Worm (Caenorhabditis elegans) whole organism, young adult: ENCODE results near the gene yap-1.

Experiments
- B0019.2 ChIP-seq: fragments of 200-800 bp; sonication (Bioruptor generic); conservative IDR thresholded peaks from 2 replicates; pipeline ENCODE4 v1.3.6; 2022; ENCODE audit warnings: missing genetic modification reagents, missing genetic modification characterization, missing compliant biosample characterization
- B0035.1 ChIP-seq: sonication (generic microtip); optimal IDR thresholded peaks from 2 replicates; lab custom pipeline; 2016; ENCODE audit warnings: missing genetic modification characterization, mild to moderate bottlenecking, missing compliant biosample characterization, missing genotype, missing genetic modification reagents
- B0261.1 ChIP-seq: sonication (generic microtip); optimal IDR thresholded peaks from 2 replicates; lab custom pipeline; 2016; ENCODE audit warnings: mild to moderate bottlenecking, missing genetic modification characterization, moderate library complexity, missing compliant biosample characterization
- D2030.7 ChIP-seq: fragments of 200-800 bp; sonication (Bioruptor generic); IDR thresholded peaks from 2 replicates; pipeline ENCODE4 v1.3.6; 2022; ENCODE audit warnings: missing genetic modification reagents, missing genetic modification characterization, missing compliant biosample characterization
- F33H1.4 ChIP-seq: fragments of 200-800 bp; sonication (Bioruptor generic); IDR thresholded peaks from 2 replicates; pipeline ENCODE4 v1.3.6; 2022; ENCODE audit warnings: missing genetic modification reagents, missing genetic modification characterization, missing compliant biosample characterization
- F49E8.2 ChIP-seq: sonication (generic microtip); optimal IDR thresholded peaks from 3 replicates; lab custom pipeline; 2017; ENCODE audit warnings: missing genetic modification characterization, mild to moderate bottlenecking, missing compliant biosample characterization, antibody characterized with exemption, moderate library complexity; ENCODE audit not compliant: insufficient read depth
- F52B5.7 ChIP-seq: sonication (generic microtip); optimal IDR thresholded peaks from 2 replicates; lab custom pipeline; 2016; ENCODE audit warnings: mild to moderate bottlenecking, missing genetic modification characterization, missing compliant biosample characterization
- F57A8.1 ChIP-seq: fragments of 200-800 bp; sonication (Bioruptor generic); optimal IDR thresholded peaks from 2 replicates; lab custom pipeline; 2018; ENCODE audit warnings: mild to moderate bottlenecking, missing genetic modification characterization, moderate library complexity, missing compliant biosample characterization
- F57C9.4 ChIP-seq: sonication (generic microtip); optimal IDR thresholded peaks from 2 replicates; lab custom pipeline; 2017; ENCODE audit warnings: mild to moderate bottlenecking, missing genetic modification characterization, missing compliant biosample characterization
- K11D2.4 ChIP-seq: fragments of 200-800 bp; sonication (Bioruptor generic); IDR thresholded peaks from 2 replicates; pipeline ENCODE4 v1.3.6; 2022; ENCODE audit warnings: missing genetic modification reagents, missing genetic modification characterization, missing compliant biosample characterization
- K12H6.12 ChIP-seq: fragments of 200-800 bp; sonication (Bioruptor generic); optimal IDR thresholded peaks from 2 replicates; lab custom pipeline; 2018; ENCODE audit warnings: mild to moderate bottlenecking, missing genetic modification characterization, missing compliant biosample characterization
- T07F8.4 ChIP-seq: sonication (generic microtip); optimal IDR thresholded peaks from 2 replicates; lab custom pipeline; 2016; ENCODE audit warnings: mild to moderate bottlenecking, missing genetic modification characterization, moderate library complexity, missing compliant biosample characterization
- T26A5.8 ChIP-seq: sonication (generic microtip); optimal IDR thresholded peaks from 2 replicates; lab custom pipeline; 2016; ENCODE audit warnings: missing genetic modification characterization, missing compliant biosample characterization
- Y56A3A.18 ChIP-seq: fragments of 200-800 bp; sonication (Bioruptor generic); IDR thresholded peaks from 2 replicates; pipeline ENCODE4 v1.3.6; 2022; ENCODE audit warnings: missing genetic modification reagents, missing genetic modification characterization, missing compliant biosample characterization
- Y67H2A.10 ChIP-seq: fragments of 200-800 bp; sonication (Bioruptor generic); conservative IDR thresholded peaks from 2 replicates; pipeline ENCODE4 v1.3.6; 2022; ENCODE audit warnings: missing genetic modification reagents, missing genetic modification characterization, missing compliant biosample characterization
- Y95B8A.8 ChIP-seq: fragments of 200-800 bp; sonication (Bioruptor generic); IDR thresholded peaks from 2 replicates; pipeline ENCODE4 v1.3.6; 2022; ENCODE audit warnings: missing genetic modification reagents, missing genetic modification characterization, missing compliant biosample characterization
- akir-1 ChIP-seq: fragments of 200-800 bp; sonication (Bioruptor generic); optimal IDR thresholded peaks from 2 replicates; lab custom pipeline; 2018; ENCODE audit warnings: mild to moderate bottlenecking, missing genetic modification characterization, moderate library complexity, missing compliant biosample characterization
- aptf-3 ChIP-seq: fragments of 200-800 bp; sonication (Bioruptor generic); IDR thresholded peaks from 2 replicates; pipeline ENCODE4 v1.3.6; 2022; ENCODE audit warnings: missing genetic modification characterization, missing compliant biosample characterization
- atf-7 ChIP-seq: sonication (generic microtip); optimal IDR thresholded peaks from 2 replicates; lab custom pipeline; 2017; ENCODE audit warnings: mild to moderate bottlenecking, missing genetic modification characterization, missing compliant biosample characterization
- attf-3 ChIP-seq: fragments of 200-800 bp; sonication (Bioruptor generic); conservative IDR thresholded peaks from 2 replicates; pipeline ENCODE4 v1.3.6; 2022; ENCODE audit warnings: missing genetic modification reagents, missing genetic modification characterization, missing compliant biosample characterization
- attf-5 ChIP-seq: fragments of 200-800 bp; sonication (Bioruptor generic); optimal IDR thresholded peaks from 2 replicates; lab custom pipeline; 2018; ENCODE audit warnings: mild to moderate bottlenecking, missing genetic modification characterization, missing compliant biosample characterization
- ceh-27 ChIP-seq: fragments of 200-800 bp; sonication (Bioruptor generic); optimal IDR thresholded peaks from 2 replicates; lab custom pipeline; 2018; ENCODE audit warnings: mild to moderate bottlenecking, missing genetic modification characterization, moderate library complexity, missing compliant biosample characterization
- chd-7 ChIP-seq: sonication (generic microtip); optimal IDR thresholded peaks from 2 replicates; lab custom pipeline; 2016; ENCODE audit warnings: mild to moderate bottlenecking, missing genetic modification characterization, moderate library complexity, missing compliant biosample characterization
- dox-1 ChIP-seq: fragments of 200-800 bp; sonication (Bioruptor generic); IDR thresholded peaks from 2 replicates; pipeline ENCODE4 v1.3.6; 2022; ENCODE audit warnings: missing genetic modification reagents, missing genetic modification characterization, missing compliant biosample characterization
- dpff-1 ChIP-seq: sonication (generic microtip); optimal IDR thresholded peaks from 2 replicates; lab custom pipeline; 2017; ENCODE audit warnings: mild to moderate bottlenecking, missing genetic modification characterization, missing compliant biosample characterization
- dpl-1 ChIP-seq: fragments of 150-350 bp; optimal IDR thresholded peaks from 2 replicates; lab custom pipeline; 2014; ENCODE audit warnings: missing biosample characterization, missing genetic modification reagents, missing genetic modification characterization
- efl-1 ChIP-seq: fragments of 150-350 bp; optimal IDR thresholded peaks from 2 replicates; lab custom pipeline; 2014; ENCODE audit warnings: missing biosample characterization, missing genetic modification reagents, missing genetic modification characterization
- ekl-4 ChIP-seq: fragments of 200-800 bp; sonication (Bioruptor generic); IDR thresholded peaks from 2 replicates; pipeline ENCODE4 v1.3.6; 2022; ENCODE audit warnings: missing genetic modification reagents, missing genetic modification characterization, missing compliant biosample characterization
- hrde-1 ChIP-seq: sonication (generic microtip); optimal IDR thresholded peaks from 2 replicates; lab custom pipeline; 2016; ENCODE audit warnings: missing genetic modification characterization, mild to moderate bottlenecking, missing compliant biosample characterization, moderate library complexity, missing genotype, missing genetic modification reagents, borderline replicate concordance
- lag-1 ChIP-seq: fragments of 200-800 bp; sonication (Bioruptor generic); IDR thresholded peaks from 2 replicates; pipeline ENCODE4 v1.3.6; 2022; ENCODE audit warnings: missing genetic modification reagents, missing genetic modification characterization, missing compliant biosample characterization
- let-526 ChIP-seq: fragments of 200-800 bp; sonication (Bioruptor generic); IDR thresholded peaks from 2 replicates; pipeline ENCODE4 v1.3.6; 2022; ENCODE audit warnings: missing genetic modification reagents, missing genetic modification characterization, missing compliant biosample characterization
- lsl-1 ChIP-seq: fragments of 200-800 bp; sonication (Bioruptor generic); optimal IDR thresholded peaks from 2 replicates; lab custom pipeline; 2018; ENCODE audit warnings: mild to moderate bottlenecking, missing genetic modification characterization, moderate library complexity, missing compliant biosample characterization
- madf-3 ChIP-seq: fragments of 200-800 bp; sonication (Bioruptor generic); IDR thresholded peaks from 2 replicates; pipeline ENCODE4 v1.3.6; 2022; ENCODE audit warnings: missing genetic modification reagents, missing genetic modification characterization, missing compliant biosample characterization
- madf-6 ChIP-seq: fragments of 200-800 bp; sonication (Bioruptor generic); IDR thresholded peaks from 2 replicates; pipeline ENCODE4 v1.3.6; 2022; ENCODE audit warnings: missing genetic modification reagents, missing genetic modification characterization, missing compliant biosample characterization
- mcd-1 ChIP-seq: fragments of 200-800 bp; sonication (Bioruptor generic); IDR thresholded peaks from 2 replicates; pipeline ENCODE4 v1.3.6; 2022; ENCODE audit warnings: missing genetic modification reagents, missing genetic modification characterization, missing compliant biosample characterization
- nfya-2 ChIP-seq: fragments of 200-800 bp; sonication (Bioruptor generic); IDR thresholded peaks from 2 replicates; pipeline ENCODE4 v1.3.6; 2022; ENCODE audit warnings: missing genetic modification reagents, missing genetic modification characterization, missing compliant biosample characterization
- nhr-120 ChIP-seq: fragments of 200-800 bp; sonication (Bioruptor generic); IDR thresholded peaks from 2 replicates; pipeline ENCODE4 v1.3.6; 2022; ENCODE audit warnings: missing genetic modification characterization, missing compliant biosample characterization
- nhr-179 ChIP-seq: sonication (generic microtip); optimal IDR thresholded peaks from 2 replicates; lab custom pipeline; 2016; ENCODE audit warnings: mild to moderate bottlenecking, missing genetic modification characterization, missing compliant biosample characterization
- nhr-80 ChIP-seq: sonication (generic microtip); optimal IDR thresholded peaks from 2 replicates; lab custom pipeline; 2016; ENCODE audit warnings: missing genetic modification characterization, missing compliant biosample characterization
- snpc-4 ChIP-seq, 5 experiments: fragments of 150-350 bp in 1 of 5; sonication (generic microtip) in 4 of 5; optimal IDR thresholded peaks; 2 replicates each; lab custom pipeline; 2014 to 2018; ENCODE audit warnings: missing genetic modification characterization in 5 of 5, missing biosample characterization in 3 of 5, antibody characterized with exemption in 2 of 5, mild to moderate bottlenecking in 2 of 5, missing compliant biosample characterization in 2 of 5, missing genotype in 2 of 5, moderate library complexity in 2 of 5, missing genetic modification reagents in 1 of 5
- sptf-2 ChIP-seq: fragments of 200-800 bp; sonication (Bioruptor generic); optimal IDR thresholded peaks from 2 replicates; lab custom pipeline; 2018; ENCODE audit warnings: mild to moderate bottlenecking, missing genetic modification characterization, missing compliant biosample characterization
- tbx-9 ChIP-seq: sonication (generic microtip); optimal IDR thresholded peaks from 2 replicates; lab custom pipeline; 2016; ENCODE audit warnings: borderline replicate concordance, missing genetic modification characterization, inconsistent platforms, missing compliant biosample characterization
- tlf-1 ChIP-seq: fragments of 200-800 bp; sonication (Bioruptor generic); optimal IDR thresholded peaks from 2 replicates; lab custom pipeline; 2018; ENCODE audit warnings: mild to moderate bottlenecking, missing genetic modification characterization, missing compliant biosample characterization
- unc-62 ChIP-seq: fragments of 150-350 bp; optimal IDR thresholded peaks from 2 replicates; lab custom pipeline; 2014; ENCODE audit warnings: missing biosample characterization, missing genetic modification reagents, missing genetic modification characterization
- xnd-1 ChIP-seq: sonication (generic microtip); optimal IDR thresholded peaks from 2 replicates; lab custom pipeline; 2016; ENCODE audit warnings: missing genotype, missing genetic modification reagents, missing genetic modification characterization, missing compliant biosample characterization
- ztf-18 ChIP-seq: sonication (generic microtip); optimal IDR thresholded peaks from 2 replicates; lab custom pipeline; 2016; ENCODE audit warnings: missing genotype, mild to moderate bottlenecking, missing genetic modification characterization, missing compliant biosample characterization
- ztf-22 ChIP-seq: fragments of 200-800 bp; sonication (Bioruptor generic); optimal IDR thresholded peaks from 2 replicates; lab custom pipeline; 2018; ENCODE audit warnings: mild to moderate bottlenecking, missing genetic modification characterization, moderate library complexity, missing compliant biosample characterization
- ztf-25 ChIP-seq: fragments of 200-800 bp; sonication (Bioruptor generic); IDR thresholded peaks from 2 replicates; pipeline ENCODE4 v1.3.6; 2022; ENCODE audit warnings: missing genetic modification reagents, missing genetic modification characterization, missing compliant biosample characterization
- ztf-6 ChIP-seq: fragments of 200-800 bp; sonication (Bioruptor generic); IDR thresholded peaks from 2 replicates; pipeline ENCODE4 v1.3.6; 2022; ENCODE audit warnings: missing genetic modification reagents, missing genetic modification characterization, missing compliant biosample characterization

The yap-1 gene

DNA sequence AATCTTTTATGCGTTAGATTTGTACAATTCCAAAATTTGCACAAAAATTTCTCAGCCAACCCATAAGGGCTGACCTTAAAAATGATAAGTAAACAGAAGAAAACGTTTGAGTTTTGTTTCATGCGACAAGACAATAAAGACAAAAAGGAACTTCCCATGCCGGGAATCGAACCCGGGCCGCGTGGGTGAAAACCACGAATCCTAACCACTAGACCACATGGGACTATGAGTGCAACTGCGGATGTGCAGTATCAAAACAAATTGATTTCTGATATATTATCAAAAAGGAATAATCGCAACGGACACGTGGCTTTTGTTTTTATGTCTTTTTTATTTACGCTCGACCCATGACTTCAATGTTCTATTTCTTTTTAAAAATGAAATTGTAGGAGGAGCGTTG is 24.9 kb upstream of the yap-1 start:
- TF ChIP-seq nfya-2 (GFP tag; lab: Robert Waterston, UW) (no peak), mcd-1 (GFP tag; lab: Robert Waterston, UW) (no peak), let-526 (no peak), ceh-27 (GFP tag; lab: Kevin White, UChicago) (peak; percentile 29), F52B5.7 (tag; lab: Kevin White, UChicago) (no peak), madf-6 (peak; percentile 39; the same call in 1 of the 2 replicates), T07F8.4 (tag; lab: Kevin White, UChicago) (no peak), attf-3 (GFP tag; lab: Robert Waterston, UW) (no peak), hrde-1 (peak; percentile 31), atf-7 (tag; lab: Kevin White, UChicago) (no peak), nhr-80 (tag; lab: Kevin White, UChicago) (peak; percentile 2), T26A5.8 (tag; lab: Kevin White, UChicago) (peak; percentile 31), unc-62 (no peak), xnd-1 (tag; lab: Kevin White, UChicago) (no peak), Y95B8A.8 (no peak), ztf-6 (GFP tag; lab: Robert Waterston, UW) (no peak), dox-1 (GFP tag; lab: Robert Waterston, UW) (peak; percentile 52), lsl-1 (peak; percentile 8), ekl-4 (peak; percentile 64), ztf-25 (GFP tag; lab: Robert Waterston, UW) (peak; percentile 74; the same call in 1 of the 2 replicates), Y67H2A.10 (GFP tag; lab: Robert Waterston, UW) (no peak), snpc-4 (GFP tag; optimal IDR thresholded peaks at IDR 0.05; lab: Kevin White, UChicago) (no peak), snpc-4 (tag; optimal IDR thresholded peaks at IDR 0.05; lab: Kevin White, UChicago) (no peak), K11D2.4 (GFP tag; lab: Robert Waterston, UW) (no peak), aptf-3 (GFP tag; lab: Robert Waterston, UW) (no peak), attf-5 (peak; percentile 11), nhr-120 (GFP tag; lab: Robert Waterston, UW) (no peak), sptf-2 (GFP tag; lab: Kevin White, UChicago) (no peak), B0035.1 (tag; lab: Kevin White, UChicago) (no peak), F33H1.4 (GFP tag; lab: Robert Waterston, UW) (no peak), akir-1 (GFP tag; lab: Kevin White, UChicago) (no peak), D2030.7 (GFP tag; lab: Robert Waterston, UW) (peak; percentile 64), dpl-1 (no peak), chd-7 (tag; lab: Kevin White, UChicago) (peak; percentile 67), ztf-22 (GFP tag; lab: Kevin White, UChicago) (no peak), B0019.2 (GFP tag; lab: Robert Waterston, UW) (0 out of 2 replicates have a peak, but pooled peaks have one; percentile 22), tlf-1 (GFP tag; lab: Kevin White, UChicago) (no peak), F57C9.4 (tag; lab: Kevin White, UChicago) (no peak), efl-1 (GFP tag; lab: Kevin White, UChicago) (no peak), F57A8.1 (no peak), dpff-1 (tag; lab: Kevin White, UChicago) (no peak), lag-1 (GFP tag; lab: Robert Waterston, UW) (no peak), nhr-179 (tag; lab: Kevin White, UChicago) (no peak), tbx-9 (tag; lab: Kevin White, UChicago) (no peak), Y56A3A.18 (GFP tag; lab: Robert Waterston, UW) (peak; percentile 68), B0261.1 (tag; lab: Kevin White, UChicago) (peak; percentile 60), ztf-18 (tag; lab: Kevin White, UChicago) (no peak), K12H6.12 (tag; lab: Kevin White, UChicago) (no peak), madf-3 (GFP tag; lab: Robert Waterston, UW) (no peak), F49E8.2 (tag; lab: Kevin White, UChicago) (no peak)
